Fruit fly (Drosophila melanogaster) whole organism, pupa: Measurements from ENCODE around the gene prd.

Experiments
- CG10348 ChIP-seq: fragments of 200-800 bp; sonication (Bioruptor generic); IDR thresholded peaks from 2 replicates; pipeline ENCODE4 v1.3.6; 2022; ENCODE audit warnings: missing biosample characterization, missing genetic modification characterization
- CG12605 ChIP-seq: fragments of 200-800 bp; sonication (Bioruptor generic); IDR thresholded peaks from 2 replicates; pipeline ENCODE4 v1.3.6; 2022; ENCODE audit warnings: missing biosample characterization, missing genetic modification characterization
- CG13204 ChIP-seq: fragments of 200-800 bp; sonication (Bioruptor generic); optimal IDR thresholded peaks from 2 replicates; lab custom pipeline; 2018; ENCODE audit warnings: missing biosample characterization, mild to moderate bottlenecking, missing genetic modification characterization, moderate library complexity
- CG14655 ChIP-seq: fragments of 200-800 bp; sonication (Bioruptor generic); optimal IDR thresholded peaks from 3 replicates; lab custom pipeline; 2017; ENCODE audit warnings: mild to moderate bottlenecking, missing biosample characterization, missing genetic modification reagents, missing genetic modification characterization
- CG15710 ChIP-seq: fragments of 200-800 bp; sonication (Bioruptor generic); optimal IDR thresholded peaks from 2 replicates; lab custom pipeline; 2018; ENCODE audit warnings: missing biosample characterization, mild to moderate bottlenecking, missing genetic modification characterization, moderate library complexity
- CG17806 ChIP-seq: fragments of 200-800 bp; sonication (Bioruptor generic); optimal IDR thresholded peaks from 2 replicates; lab custom pipeline; 2018; ENCODE audit warnings: missing biosample characterization, mild to moderate bottlenecking, missing genetic modification characterization, moderate library complexity
- CG32121 ChIP-seq: fragments of 200-800 bp; sonication (Bioruptor generic); IDR thresholded peaks from 2 replicates; pipeline ENCODE4 v1.3.6; 2022; ENCODE audit warnings: missing biosample characterization, missing genetic modification characterization
- CG34367 ChIP-seq: fragments of 200-800 bp; sonication (Bioruptor generic); optimal IDR thresholded peaks from 2 replicates; lab custom pipeline; 2018; ENCODE audit warnings: missing biosample characterization, mild to moderate bottlenecking, missing genetic modification characterization
- CG4496 ChIP-seq: fragments of 200-800 bp; sonication (Bioruptor generic); IDR thresholded peaks from 3 replicates; pipeline ENCODE4 v1.3.6; 2022; ENCODE audit warnings: missing biosample characterization, missing genetic modification characterization
- CG8159 ChIP-seq: fragments of 200-800 bp; sonication (Bioruptor generic); optimal IDR thresholded peaks from 3 replicates; lab custom pipeline; 2018; ENCODE audit warnings: missing biosample characterization, mild to moderate bottlenecking, missing genetic modification characterization, moderate library complexity
- CG8301 ChIP-seq: fragments of 200-800 bp; sonication (Bioruptor generic); optimal IDR thresholded peaks from 2 replicates; lab custom pipeline; 2018; ENCODE audit warnings: missing biosample characterization, mild to moderate bottlenecking, missing genetic modification characterization
- CG9948 ChIP-seq: fragments of 200-800 bp; sonication (Bioruptor generic); optimal IDR thresholded peaks from 2 replicates; lab custom pipeline; 2018; ENCODE audit warnings: missing biosample characterization, mild to moderate bottlenecking, missing genetic modification characterization, moderate library complexity
- D1 ChIP-seq: fragments of 200-800 bp; sonication (Bioruptor generic); optimal IDR thresholded peaks from 2 replicates; lab custom pipeline; 2018; ENCODE audit warnings: missing biosample characterization, mild to moderate bottlenecking, missing genetic modification characterization, moderate library complexity
- EcR ChIP-seq: fragments of 200-800 bp; sonication (Bioruptor generic); optimal IDR thresholded peaks from 3 replicates; lab custom pipeline; 2019; ENCODE audit warnings: missing biosample characterization, missing genetic modification characterization, mild to moderate bottlenecking, moderate library complexity, missing genetic modification reagents
- Ets98B ChIP-seq: fragments of 200-800 bp; sonication (Bioruptor generic); IDR thresholded peaks from 2 replicates; pipeline ENCODE4 v1.3.6; 2022; ENCODE audit warnings: missing biosample characterization, missing genetic modification characterization
- Pif1A ChIP-seq: fragments of 200-800 bp; sonication (Bioruptor generic); optimal IDR thresholded peaks from 3 replicates; lab custom pipeline; 2016; ENCODE audit warnings: missing biosample characterization, missing genetic modification characterization
- Pif1B ChIP-seq: fragments of 200-800 bp; sonication (Bioruptor generic); optimal IDR thresholded peaks from 3 replicates; lab custom pipeline; 2016; ENCODE audit warnings: missing biosample characterization, missing genetic modification characterization
- Snoo ChIP-seq: fragments of 200-800 bp; sonication (Bioruptor generic); optimal IDR thresholded peaks from 3 replicates; lab custom pipeline; 2017; ENCODE audit warnings: missing biosample characterization, mild to moderate bottlenecking, missing genetic modification characterization, inconsistent platforms
- fd96Ca ChIP-seq: fragments of 200-800 bp; sonication (Bioruptor generic); IDR thresholded peaks from 3 replicates; pipeline ENCODE4 v1.3.6; 2022; ENCODE audit warnings: missing biosample characterization, missing genetic modification characterization
- gl ChIP-seq: fragments of 200-800 bp; sonication (Bioruptor generic); optimal IDR thresholded peaks from 2 replicates; lab custom pipeline; 2018; ENCODE audit warnings: missing biosample characterization, mild to moderate bottlenecking, missing genetic modification characterization
- rn ChIP-seq: fragments of 200-800 bp; sonication (Bioruptor generic); IDR thresholded peaks from 2 replicates; pipeline ENCODE4 v1.3.6; 2022; ENCODE audit warnings: missing biosample characterization, missing genetic modification characterization

prd gene

dm6 chr2L:12097698-12098097 is 12.1 kb upstream of the prd start, which contains the start of gene Ced-12:
TSS of gene Ced-12 (plus strand) at chr2L:12097838.
- TF ChIP-seq Pif1B (GFP tag; lab: Kevin White, UChicago), result no peak
- TF ChIP-seq CG13204 (GFP tag; lab: Kevin White, UChicago), result no peak
- TF ChIP-seq D1 (tag; lab: Kevin White, UChicago), result no peak
- TF ChIP-seq EcR, result no peak
- peak; percentile 52; the same call in 1 of the 3 replicates for TF ChIP-seq CG4496
- TF ChIP-seq CG12605 (GFP tag; lab: Robert Waterston, UW), result no peak; the same call in 1 of the 2 replicates
- TF ChIP-seq CG34367 (tag; lab: Kevin White, UChicago), result no peak
- 0 out of 2 replicates have a peak, but pooled peaks have one; percentile 16 for TF ChIP-seq rn
- TF ChIP-seq CG14655 (GFP tag; lab: Kevin White, UChicago), result no peak

dm6 chr2L:12096396-12096813 is 10.8 kb upstream of the prd start, which contains the start of the genes CG6712 and Mt2:
TSS of gene CG6712 (minus strand) at chr2L:12096511.
TSS of gene Mt2 (plus strand) at chr2L:12096525.
- TF ChIP-seq Pif1B (GFP tag; lab: Kevin White, UChicago) (no peak), CG15710 (tag; lab: Kevin White, UChicago) (no peak), Snoo (tag; lab: Kevin White, UChicago) (no peak), CG9948 (no peak), EcR (no peak), gl (tag; lab: Kevin White, UChicago) (no peak), CG8159 (tag; lab: Kevin White, UChicago) (no peak), CG14655 (GFP tag; lab: Kevin White, UChicago) (no peak), CG12605 (GFP tag; lab: Robert Waterston, UW) (no peak), Pif1A (GFP tag; lab: Kevin White, UChicago) (no peak), CG13204 (GFP tag; lab: Kevin White, UChicago) (no peak), CG4496 (no peak), CG32121 (GFP tag; lab: Robert Waterston, UW) (no peak), rn (no peak), Ets98B (GFP tag; lab: Robert Waterston, UW) (no peak)
- TF ChIP-seq, all 21 proteins: peak for 0

- no peak for TF ChIP-seq CG12605 (GFP tag; lab: Robert Waterston, UW)
- TF ChIP-seq CG32121 (GFP tag; lab: Robert Waterston, UW), result no peak
- TF ChIP-seq Snoo (tag; lab: Kevin White, UChicago), result no peak
- no peak for TF ChIP-seq D1 (tag; lab: Kevin White, UChicago)
- no peak for TF ChIP-seq CG8301 (tag; lab: Kevin White, UChicago)
- TF ChIP-seq CG13204 (GFP tag; lab: Kevin White, UChicago), result no peak
- no peak for TF ChIP-seq Pif1B (GFP tag; lab: Kevin White, UChicago)
- no peak for TF ChIP-seq fd96Ca (GFP tag; lab: Robert Waterston, UW)
- TF ChIP-seq rn, result no peak
- no peak for TF ChIP-seq CG17806 (tag; lab: Kevin White, UChicago)
- no peak for TF ChIP-seq CG10348 (GFP tag; lab: Robert Waterston, UW)
- TF ChIP-seq CG14655 (GFP tag; lab: Kevin White, UChicago), result no peak
- TF ChIP-seq CG15710 (tag; lab: Kevin White, UChicago), result no peak
- TF ChIP-seq CG34367 (tag; lab: Kevin White, UChicago), result no peak
- TF ChIP-seq CG8159 (tag; lab: Kevin White, UChicago), result no peak
- no peak for TF ChIP-seq CG9948
- no peak for TF ChIP-seq CG4496
- TF ChIP-seq, all 21 proteins: peak for 0
Observed at dm6 chr2L:12093652-12094051, 8.0 kb upstream of the prd start.

dm6 chr2L:12092719-12093118 is 7.1 kb upstream of the prd start:
- TF ChIP-seq CG15710 (tag; lab: Kevin White, UChicago) (no peak), CG32121 (GFP tag; lab: Robert Waterston, UW) (no peak), CG10348 (GFP tag; lab: Robert Waterston, UW) (no peak), Pif1A (GFP tag; lab: Kevin White, UChicago) (no peak), CG13204 (GFP tag; lab: Kevin White, UChicago) (no peak), D1 (tag; lab: Kevin White, UChicago) (no peak), Ets98B (GFP tag; lab: Robert Waterston, UW) (no peak), CG8301 (tag; lab: Kevin White, UChicago) (no peak), CG4496 (no peak)

dm6 chr2L:12092041-12092440 is 6.4 kb upstream of the prd start:
- TF ChIP-seq Ets98B (GFP tag; lab: Robert Waterston, UW) (no peak), EcR (no peak), CG4496 (no peak), gl (tag; lab: Kevin White, UChicago) (no peak), CG12605 (GFP tag; lab: Robert Waterston, UW) (no peak), CG13204 (GFP tag; lab: Kevin White, UChicago) (no peak), Snoo (tag; lab: Kevin White, UChicago) (no peak), Pif1B (GFP tag; lab: Kevin White, UChicago) (no peak)

- TF ChIP-seq D1 (tag; lab: Kevin White, UChicago), result no peak
- TF ChIP-seq CG14655 (GFP tag; lab: Kevin White, UChicago), result no peak
- TF ChIP-seq CG8159 (tag; lab: Kevin White, UChicago), result no peak
- no peak for TF ChIP-seq gl (tag; lab: Kevin White, UChicago)
- TF ChIP-seq CG8301 (tag; lab: Kevin White, UChicago), result no peak
- no peak for TF ChIP-seq CG34367 (tag; lab: Kevin White, UChicago)
- no peak for TF ChIP-seq rn
- TF ChIP-seq CG12605 (GFP tag; lab: Robert Waterston, UW), result no peak
- no peak for TF ChIP-seq CG10348 (GFP tag; lab: Robert Waterston, UW)
- TF ChIP-seq Pif1B (GFP tag; lab: Kevin White, UChicago), result no peak
- no peak for TF ChIP-seq EcR
- no peak for TF ChIP-seq CG32121 (GFP tag; lab: Robert Waterston, UW)
- no peak for TF ChIP-seq Ets98B (GFP tag; lab: Robert Waterston, UW)
- no peak for TF ChIP-seq Snoo (tag; lab: Kevin White, UChicago)
- TF ChIP-seq CG9948, result no peak
Observed at dm6 chr2L:12091522-12091921, 5.9 kb upstream of the prd start, which contains the start of gene Pex19. TSS of gene Pex19 (plus strand) at chr2L:12091822.
